Fruit fly (Drosophila melanogaster): ENCODE measurements around the gene CG13445.

Gene CG13445

dm6 chr3L:15815353-15816142 lies 6.3 kb downstream of the CG13445 start (continued):
- TF ChIP-seq az2 (GFP tag; optimal IDR thresholded peaks at IDR 0.05): peak; percentile 77
- peak; percentile 84 for TF ChIP-seq CG12391 (tag; optimal IDR thresholded peaks at IDR 0.05)
- peak; percentile 63; the same call in 1 of the 2 replicates for TF ChIP-seq ranshi (GFP tag; IDR thresholded peaks at IDR 0.05)
- TF ChIP-seq Atf6 (GFP tag; IDR thresholded peaks at IDR 0.05): peak; percentile 48; the same call in 1 of the 2 replicates
- no peak for TF ChIP-seq Doc3 (GFP tag; IDR thresholded peaks at IDR 0.05; ENCODE audit: partially characterized antibody)
- no peak for TF ChIP-seq tap (tag; optimal IDR thresholded peaks at IDR 0.05)
- peak; percentile 80 for TF ChIP-seq CG13894 (tag; optimal IDR thresholded peaks at IDR 0.05)
- TF ChIP-seq bab2 (GFP tag; optimal IDR thresholded peaks at IDR 0.05): peak; percentile 57
- peak; percentile 65 for TF ChIP-seq mam (GFP tag; optimal IDR thresholded peaks at IDR 0.05)
- TF ChIP-seq sc (optimal IDR thresholded peaks at IDR 0.05): no peak
- peak; percentile 4 for TF ChIP-seq sc (GFP tag; optimal IDR thresholded peaks at IDR 0.05)
- no peak for TF ChIP-seq Fer2 (tag; optimal IDR thresholded peaks at IDR 0.05)
- TF ChIP-seq NfI (GFP tag; optimal IDR thresholded peaks at IDR 0.05): peak; percentile 67
- peak; percentile 80 for TF ChIP-seq CG11695 (GFP tag; IDR thresholded peaks at IDR 0.05)
- TF ChIP-seq Dref (GFP tag; IDR thresholded peaks at IDR 0.05): no peak
- peak; percentile 51 for TF ChIP-seq crc (GFP tag; optimal IDR thresholded peaks at IDR 0.05)
- TF ChIP-seq CG2712 (tag; optimal IDR thresholded peaks at IDR 0.05): peak; percentile 82
- TF ChIP-seq Mad (GFP tag; optimal IDR thresholded peaks at IDR 0.05): peak; percentile 23
- peak; percentile 67 for TF ChIP-seq nerfin-1 (tag; optimal IDR thresholded peaks at IDR 0.05)
- peak; percentile 17 for TF ChIP-seq CG10431 (GFP tag; optimal IDR thresholded peaks at IDR 0.05)
- TF ChIP-seq Dbx (GFP tag; IDR thresholded peaks at IDR 0.05): peak; percentile 82; the same call in 2 of the 3 replicates
- TF ChIP-seq CG9215 (GFP tag; IDR thresholded peaks at IDR 0.05): no peak
- TF ChIP-seq toy (GFP tag; IDR thresholded peaks at IDR 0.05): no peak
- TF ChIP-seq CG16779 (GFP tag; IDR thresholded peaks at IDR 0.05): no peak
- TF ChIP-seq CG7357 (GFP tag; IDR thresholded peaks at IDR 0.05): no peak; the same call in 2 of the 3 replicates
- TF ChIP-seq tx (GFP tag; optimal IDR thresholded peaks at IDR 0.05): peak; percentile 51
- peak; percentile 86 to 93 for TF ChIP-seq Trl (optimal IDR thresholded peaks at IDR 0.05)
- TF ChIP-seq Trl (GFP tag; optimal IDR thresholded peaks at IDR 0.05): peak; percentile 58
- TF ChIP-seq lab (GFP tag; optimal IDR thresholded peaks at IDR 0.05): peak; percentile 87
- TF ChIP-seq CG8924 (tag; optimal IDR thresholded peaks at IDR 0.05): peak; percentile 65
- no peak for TF ChIP-seq z (GFP tag; IDR thresholded peaks at IDR 0.05)
- TF ChIP-seq CG16815 (GFP tag; optimal IDR thresholded peaks at IDR 0.05): peak; percentile 40
- TF ChIP-seq CG3281 (GFP tag; optimal IDR thresholded peaks at IDR 0.05): peak; percentile 77
- TF ChIP-seq Dp (GFP tag; optimal IDR thresholded peaks at IDR 0.05): no peak
- TF ChIP-seq CG3838 (GFP tag; optimal IDR thresholded peaks at IDR 0.05): no peak
- TF ChIP-seq nerfin-2 (GFP tag; IDR thresholded peaks at IDR 0.05; ENCODE audit: partially characterized antibody): no peak
- no peak for TF ChIP-seq vnd (GFP tag; IDR thresholded peaks at IDR 0.05; ENCODE audit: partially characterized antibody)
- no peak for TF ChIP-seq pfk (GFP tag; optimal IDR thresholded peaks at IDR 0.05)
- TF ChIP-seq trh (GFP tag; optimal IDR thresholded peaks at IDR 0.05): no peak
- TF ChIP-seq p53 (GFP tag; optimal IDR thresholded peaks at IDR 0.05): no peak
- peak; percentile 74 for TF ChIP-seq CG18619 (GFP tag; optimal IDR thresholded peaks at IDR 0.05)
- peak; percentile 53 for TF ChIP-seq CG4820 (GFP tag; optimal IDR thresholded peaks at IDR 0.05)
- TF ChIP-seq CG14441 (GFP tag; IDR thresholded peaks at IDR 0.05): 0 out of 2 replicates have a peak, but pooled peaks have one; percentile 48
- TF ChIP-seq CG4854 (GFP tag; optimal IDR thresholded peaks at IDR 0.05): no peak
- peak; percentile 24 for TF ChIP-seq CG14965 (GFP tag; optimal IDR thresholded peaks at IDR 0.05; ENCODE audit: borderline replicate concordance)
- TF ChIP-seq CG18262 (tag; optimal IDR thresholded peaks at IDR 0.05): peak; percentile 73
- no peak for TF ChIP-seq CG7786 (GFP tag; optimal IDR thresholded peaks at IDR 0.05)
- peak; percentile 74 for TF ChIP-seq CG10267 (tag; optimal IDR thresholded peaks at IDR 0.05)
- peak; percentile 88 for TF ChIP-seq CG7556 (GFP tag; optimal IDR thresholded peaks at IDR 0.05)
- peak; percentile 25 for TF ChIP-seq da (GFP tag; optimal IDR thresholded peaks at IDR 0.05)
